Worm (Caenorhabditis elegans): ENCODE measurements around the gene mut-7.

ce11 chrIII:9511055-9511520 lies 31.1 kb downstream of the mut-7 start, which contains the start of gene F55H2.5:
- TF ChIP-seq dpl-1 (GFP tag; optimal IDR thresholded peaks at IDR 0.05) = no peak
- no peak for TF ChIP-seq T07F8.4 (tag; optimal IDR thresholded peaks at IDR 0.05)
